Fruit fly (Drosophila melanogaster) whole organism, embryonic: ENCODE data around the gene SpdS.

Experiments used
- B-H2 ChIP-seq: fragments of 200-800 bp; sonication (Bioruptor generic); optimal IDR thresholded peaks from 2 replicates; lab custom pipeline; 2018; ENCODE audit warnings: missing biosample characterization, mild to moderate bottlenecking, missing genetic modification characterization
- Bdp1 ChIP-seq: fragments of 200-800 bp; sonication (Bioruptor generic); optimal IDR thresholded peaks from 3 replicates; lab custom pipeline; 2016; ENCODE audit warnings: missing biosample characterization, missing genetic modification characterization
- CG10209 ChIP-seq: fragments of 200-800 bp; sonication (Bioruptor generic); optimal IDR thresholded peaks from 3 replicates; lab custom pipeline; 2017; ENCODE audit warnings: missing biosample characterization, mild to moderate bottlenecking, missing genetic modification characterization, missing genetic modification reagents
- CG11085 ChIP-seq: fragments of 200-800 bp; sonication (Bioruptor generic); IDR thresholded peaks from 2 replicates; pipeline ENCODE4 v1.3.6; 2022; ENCODE audit warnings: missing biosample characterization, missing genetic modification characterization
- CG12769 ChIP-seq: fragments of 200-800 bp; sonication (Bioruptor generic); optimal IDR thresholded peaks from 2 replicates; lab custom pipeline; 2019; ENCODE audit warnings: missing biosample characterization, mild to moderate bottlenecking, missing genetic modification characterization, moderate library complexity
- CG13775 ChIP-seq: fragments of 200-800 bp; sonication (Bioruptor generic); optimal IDR thresholded peaks from 3 replicates; lab custom pipeline; 2017; ENCODE audit warnings: missing biosample characterization, mild to moderate bottlenecking, missing genetic modification characterization
- CG14710 ChIP-seq: fragments of 200-800 bp; sonication (Bioruptor generic); optimal IDR thresholded peaks from 3 replicates; lab custom pipeline; 2019; ENCODE audit warnings: missing biosample characterization, mild to moderate bottlenecking, missing genetic modification characterization, moderate library complexity
- CG15479 ChIP-seq: fragments of 200-800 bp; sonication (Bioruptor generic); optimal IDR thresholded peaks from 3 replicates; lab custom pipeline; 2019; ENCODE audit warnings: missing biosample characterization, mild to moderate bottlenecking, missing genetic modification characterization, moderate library complexity
- CG1603 ChIP-seq: fragments of 200-800 bp; sonication (Bioruptor generic); optimal IDR thresholded peaks from 2 replicates; lab custom pipeline; 2019; ENCODE audit warnings: missing biosample characterization, mild to moderate bottlenecking, missing genetic modification characterization, moderate library complexity
- CG1647 ChIP-seq: fragments of 200-800 bp; sonication (Bioruptor generic); optimal IDR thresholded peaks from 3 replicates; lab custom pipeline; 2016; ENCODE audit warnings: missing biosample characterization, missing genetic modification characterization
- CG17829 ChIP-seq: fragments of 200-800 bp; optimal IDR thresholded peaks from 2 replicates; lab custom pipeline; 2019; ENCODE audit warnings: missing biosample characterization, mild to moderate bottlenecking, missing genetic modification characterization, moderate library complexity
- CG17912 ChIP-seq: fragments of 200-800 bp; sonication (Bioruptor generic); optimal IDR thresholded peaks from 2 replicates; lab custom pipeline; 2018; ENCODE audit warnings: missing biosample characterization, mild to moderate bottlenecking, missing genetic modification characterization
- CG1792 ChIP-seq: fragments of 200-800 bp; sonication (Bioruptor generic); optimal IDR thresholded peaks from 2 replicates; lab custom pipeline; 2016; ENCODE audit warnings: missing biosample characterization, missing genetic modification characterization
- CG30403 ChIP-seq: fragments of 200-800 bp; sonication (Bioruptor generic); optimal IDR thresholded peaks from 3 replicates; lab custom pipeline; 2016; ENCODE audit warnings: missing biosample characterization, missing genetic modification characterization
- CG4282 ChIP-seq: fragments of 200-800 bp; sonication (Bioruptor generic); optimal IDR thresholded peaks from 2 replicates; lab custom pipeline; 2016; ENCODE audit warnings: missing biosample characterization, missing genetic modification characterization
- CG4424 ChIP-seq: fragments of 200-800 bp; sonication (Bioruptor generic); optimal IDR thresholded peaks from 3 replicates; lab custom pipeline; 2016; ENCODE audit warnings: missing biosample characterization, missing genetic modification characterization
- CG4617 ChIP-seq: fragments of 200-800 bp; sonication (Bioruptor generic); optimal IDR thresholded peaks from 3 replicates; lab custom pipeline; 2016; ENCODE audit warnings: missing biosample characterization, missing genetic modification characterization, borderline replicate concordance
- CG7987 ChIP-seq: fragments of 200-800 bp; sonication (Bioruptor generic); optimal IDR thresholded peaks from 2 replicates; lab custom pipeline; 2018; ENCODE audit warnings: missing biosample characterization, mild to moderate bottlenecking, missing genetic modification characterization, moderate library complexity
- CG8388 ChIP-seq: fragments of 200-800 bp; sonication (Bioruptor generic); optimal IDR thresholded peaks from 2 replicates; lab custom pipeline; 2019; ENCODE audit warnings: missing biosample characterization, mild to moderate bottlenecking, missing genetic modification characterization, moderate library complexity
- Dbx ChIP-seq: fragments of 200-800 bp; sonication (Bioruptor generic); IDR thresholded peaks from 3 replicates; pipeline ENCODE4 v1.3.6; 2022; ENCODE audit warnings: missing biosample characterization, missing genetic modification characterization
- Deaf1 ChIP-seq: fragments of 200-800 bp; optimal IDR thresholded peaks from 3 replicates; lab custom pipeline; 2019; ENCODE audit warnings: missing biosample characterization, mild to moderate bottlenecking, missing genetic modification characterization, moderate library complexity
- Doc2 ChIP-seq: fragments of 200-800 bp; sonication (Bioruptor generic); IDR thresholded peaks from 2 replicates; pipeline ENCODE4 v1.3.6; 2022; ENCODE audit warnings: missing biosample characterization, missing genetic modification characterization
- Gsc ChIP-seq: fragments of 200-800 bp; sonication (Bioruptor generic); IDR thresholded peaks from 2 replicates; pipeline ENCODE4 v1.3.6; 2022; ENCODE audit warnings: missing biosample characterization, missing genetic modification characterization
- HHEX ChIP-seq: fragments of 200-800 bp; sonication (Bioruptor generic); optimal IDR thresholded peaks from 3 replicates; lab custom pipeline; 2017; ENCODE audit warnings: missing biosample characterization, mild to moderate bottlenecking, missing genetic modification characterization, missing genetic modification reagents
- Hmr ChIP-seq: fragments of 200-800 bp; sonication (Bioruptor generic); optimal IDR thresholded peaks from 3 replicates; lab custom pipeline; 2017; ENCODE audit warnings: mild to moderate bottlenecking, missing biosample characterization, missing genetic modification reagents, missing genetic modification characterization
- Hr3 ChIP-seq: fragments of 200-800 bp; sonication (Bioruptor generic); optimal IDR thresholded peaks from 3 replicates; lab custom pipeline; 2016; ENCODE audit warnings: missing biosample characterization, missing genetic modification characterization
- Jarid2 ChIP-seq: fragments of 200-800 bp; sonication (Bioruptor generic); optimal IDR thresholded peaks from 3 replicates; lab custom pipeline; 2017; ENCODE audit warnings: mild to moderate bottlenecking, missing biosample characterization, missing genetic modification reagents, missing genetic modification characterization
- MESR4 ChIP-seq: fragments of 200-800 bp; sonication (Bioruptor generic); optimal IDR thresholded peaks from 2 replicates; lab custom pipeline; 2018; ENCODE audit warnings: missing biosample characterization, mild to moderate bottlenecking, missing genetic modification characterization, moderate library complexity
- Max ChIP-seq: fragments of 200-800 bp; sonication (Bioruptor generic); optimal IDR thresholded peaks from 2 replicates; lab custom pipeline; 2016; ENCODE audit warnings: missing biosample characterization, mild to moderate bottlenecking, missing genetic modification characterization
- Mes4 ChIP-seq: fragments of 200-800 bp; sonication (Bioruptor generic); optimal IDR thresholded peaks from 2 replicates; lab custom pipeline; 2016; ENCODE audit warnings: missing biosample characterization, missing genetic modification characterization
- Myb ChIP-seq: fragments of 200-800 bp; sonication (Bioruptor generic); optimal IDR thresholded peaks from 2 replicates; lab custom pipeline; 2016; ENCODE audit warnings: missing biosample characterization, missing genetic modification characterization
- NC2β ChIP-seq: fragments of 200-800 bp; sonication (Bioruptor generic); optimal IDR thresholded peaks from 2 replicates; lab custom pipeline; 2016; ENCODE audit warnings: missing biosample characterization, missing genetic modification characterization
- Neu2 ChIP-seq: fragments of 200-800 bp; sonication (Bioruptor generic); optimal IDR thresholded peaks from 3 replicates; lab custom pipeline; 2016; ENCODE audit warnings: missing biosample characterization, missing genetic modification characterization, borderline replicate concordance
- Ravus ChIP-seq: fragments of 200-800 bp; sonication (Bioruptor generic); IDR thresholded peaks from 2 replicates; pipeline ENCODE4 v1.3.6; 2022; ENCODE audit warnings: missing biosample characterization, missing genetic modification characterization
- Sox102F ChIP-seq: fragments of 200-800 bp; sonication (Bioruptor generic); optimal IDR thresholded peaks from 2 replicates; lab custom pipeline; 2018; ENCODE audit warnings: missing biosample characterization, mild to moderate bottlenecking, missing genetic modification characterization, moderate library complexity
- bab2 ChIP-seq: fragments of 200-800 bp; sonication (Bioruptor generic); optimal IDR thresholded peaks from 2 replicates; lab custom pipeline; 2016; ENCODE audit warnings: missing biosample characterization, missing genetic modification characterization
- caup ChIP-seq: fragments of 200-800 bp; sonication (Bioruptor generic); optimal IDR thresholded peaks from 3 replicates; lab custom pipeline; 2017; ENCODE audit warnings: missing biosample characterization, mild to moderate bottlenecking, missing genetic modification characterization, moderate library complexity; ENCODE audit not compliant: severe bottlenecking
- dm ChIP-seq: fragments of 200-800 bp; sonication (Bioruptor generic); optimal IDR thresholded peaks from 3 replicates; lab custom pipeline; 2016; ENCODE audit warnings: missing biosample characterization, missing genetic modification characterization
- emc ChIP-seq: fragments of 200-800 bp; sonication (Bioruptor generic); optimal IDR thresholded peaks from 2 replicates; lab custom pipeline; 2016; ENCODE audit warnings: missing biosample characterization, missing genetic modification characterization
- fru ChIP-seq: fragments of >200 bp; optimal IDR thresholded peaks from 2 replicates; lab custom pipeline; 2017
- grn ChIP-seq: fragments of 200-800 bp; sonication (Bioruptor generic); optimal IDR thresholded peaks from 3 replicates; lab custom pipeline; 2017; ENCODE audit warnings: missing biosample characterization, missing genetic modification characterization
- ind ChIP-seq: fragments of 200-800 bp; sonication (Bioruptor generic); optimal IDR thresholded peaks from 3 replicates; lab custom pipeline; 2016; ENCODE audit warnings: missing biosample characterization, missing genetic modification characterization
- lbe ChIP-seq: fragments of 200-800 bp; sonication (Bioruptor generic); optimal IDR thresholded peaks from 2 replicates; lab custom pipeline; 2016; ENCODE audit warnings: missing biosample characterization, mild to moderate bottlenecking, missing genetic modification characterization
- oc ChIP-seq: fragments of 200-800 bp; sonication (Bioruptor generic); optimal IDR thresholded peaks from 2 replicates; lab custom pipeline; 2018; ENCODE audit warnings: missing biosample characterization, mild to moderate bottlenecking, missing genetic modification characterization, moderate library complexity
- peb ChIP-seq: fragments of 200-800 bp; sonication (Bioruptor generic); IDR thresholded peaks from 2 replicates; pipeline ENCODE4 v1.3.6; 2022; ENCODE audit warnings: missing biosample characterization, missing genetic modification characterization
- phol ChIP-seq: fragments of 200-800 bp; sonication (Bioruptor generic); optimal IDR thresholded peaks from 3 replicates; lab custom pipeline; 2018; ENCODE audit warnings: missing biosample characterization, mild to moderate bottlenecking, missing genetic modification characterization, moderate library complexity
- prd ChIP-seq, 3 experiments: fragments of >200 bp in 2 of 3; fragments of 200-800 bp in 1 of 3; sonication (Bioruptor generic) in 1 of 3; optimal IDR thresholded peaks in 2 of 3; IDR thresholded peaks in 1 of 3; 2 replicates in 2 of 3; 3 replicates in 1 of 3; pipeline versions ENCODE4 v1.3.6 to Lab custom; 2017 to 2022; ENCODE audit warnings: missing biosample characterization in 1 of 3, missing genetic modification characterization in 1 of 3
- tio ChIP-seq: fragments of 200-800 bp; sonication (Bioruptor generic); optimal IDR thresholded peaks from 2 replicates; lab custom pipeline; 2017; ENCODE audit warnings: missing biosample characterization, missing genetic modification characterization, inconsistent platforms
- tll ChIP-seq, 2 experiments: fragments of 200-800 bp in 1 of 2; fragments of >200 bp in 1 of 2; sonication (Bioruptor generic) in 1 of 2; optimal IDR thresholded peaks; 2 replicates each; lab custom pipeline; 2017 to 2019; ENCODE audit warnings: missing biosample characterization in 2 of 2, missing genetic modification characterization in 2 of 2, mild to moderate bottlenecking in 1 of 2, moderate library complexity in 1 of 2

SpdS gene

DNA sequence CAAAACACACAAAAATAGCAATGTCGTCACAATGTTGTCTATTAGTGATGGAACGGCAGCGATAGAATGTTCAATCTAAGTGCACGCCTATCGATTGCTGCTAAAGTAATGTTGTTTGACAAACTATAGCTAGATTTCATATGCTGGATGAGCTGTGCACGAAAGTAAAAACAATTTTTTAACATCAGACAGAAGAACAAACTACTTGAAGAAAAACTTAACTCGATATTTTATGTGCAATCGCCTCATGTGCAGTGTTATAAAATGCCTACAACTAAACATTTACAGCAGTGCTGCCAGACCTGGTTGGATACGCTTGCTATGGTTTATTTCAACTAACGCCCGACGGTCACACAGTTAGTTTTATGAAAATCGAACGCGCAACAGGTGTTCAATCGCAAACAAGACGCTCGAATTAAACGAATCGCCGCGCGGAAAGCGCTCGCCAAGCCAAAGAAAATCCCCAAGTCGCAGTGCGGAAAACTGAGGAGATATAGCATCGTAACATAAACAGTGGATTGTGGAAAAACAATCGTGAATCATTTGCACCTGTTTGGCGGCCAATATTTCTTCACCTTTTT is 40.4 kb upstream of the SpdS start, which contains the start of the genes bocks and CG8312 (continued):
- TF ChIP-seq peb (no peak), fru (lab: Kevin White, UChicago) (no peak), phol (tag; lab: Kevin White, UChicago) (peak; percentile 80), CG1647 (GFP tag; lab: Kevin White, UChicago) (peak; percentile 17), CG14710 (peak; percentile 86), Ravus (GFP tag; lab: Robert Waterston, UW) (no peak), Neu2 (GFP tag; lab: Kevin White, UChicago) (no peak), oc (tag; lab: Kevin White, UChicago) (no peak), HHEX (GFP tag; lab: Kevin White, UChicago) (no peak), CG4424 (peak; percentile 50), CG30403 (GFP tag; lab: Kevin White, UChicago) (peak; percentile 65), prd (optimal IDR thresholded peaks at IDR 0.05; lab: Kevin White, UChicago) (no peak), prd (GFP tag; IDR thresholded peaks at IDR 0.05; lab: Robert Waterston, UW) (no peak), CG4282 (GFP tag; lab: Kevin White, UChicago) (no peak), lbe (GFP tag; lab: Kevin White, UChicago) (peak; percentile 33), NC2β (peak; percentile 77), ind (GFP tag; lab: Kevin White, UChicago) (peak; percentile 26), Mes4 (peak; percentile 46), Hr3 (no peak), CG15479 (GFP tag; lab: Kevin White, UChicago) (peak; percentile 83), Jarid2 (peak; percentile 91), CG17912 (GFP tag; lab: Kevin White, UChicago) (peak; percentile 64), Hmr (peak; percentile 73), CG12769 (tag; lab: Kevin White, UChicago) (peak; percentile 51), Sox102F (no peak), MESR4 (GFP tag; lab: Kevin White, UChicago) (peak; percentile 64), CG11085 (no peak), B-H2 (GFP tag; lab: Kevin White, UChicago) (peak; percentile 86), Myb (GFP tag; lab: Kevin White, UChicago) (peak; percentile 72), caup (GFP tag; lab: Kevin White, UChicago) (peak; percentile 64), tll (GFP tag; optimal IDR thresholded peaks at IDR 0.05; lab: Kevin White, UChicago) (no peak), CG1603 (peak; percentile 84), CG17829 (tag; lab: Kevin White, UChicago) (peak; percentile 63), CG13775 (GFP tag; lab: Kevin White, UChicago) (peak; percentile 26), tio (GFP tag; lab: Kevin White, UChicago) (no peak), Deaf1 (tag; lab: Kevin White, UChicago) (peak; percentile 21), Dbx (GFP tag; lab: Robert Waterston, UW) (no peak), CG8388 (GFP tag; lab: Kevin White, UChicago) (peak; percentile 1), CG10209 (GFP tag; lab: Kevin White, UChicago) (peak; percentile 16), grn (GFP tag; lab: Kevin White, UChicago) (peak; percentile 5), Doc2 (GFP tag; lab: Robert Waterston, UW) (no peak), Max (GFP tag; lab: Kevin White, UChicago) (peak; percentile 76), bab2 (GFP tag; lab: Kevin White, UChicago) (peak; percentile 47), CG4617 (GFP tag; lab: Kevin White, UChicago) (peak; percentile 45), Gsc (GFP tag; lab: Robert Waterston, UW) (no peak), dm (GFP tag; lab: Kevin White, UChicago) (peak; percentile 58), emc (GFP tag; lab: Kevin White, UChicago) (no peak), Bdp1 (GFP tag; lab: Kevin White, UChicago) (peak; percentile 26), CG1792 (GFP tag; lab: Kevin White, UChicago) (peak; percentile 44), CG7987 (peak; percentile 8)
